Fruit fly (Drosophila melanogaster) whole organism, prepupa: Measurements from ENCODE around the gene mat.

Source experiments
- Blimp-1 ChIP-seq: fragments of 200-800 bp; sonication (Bioruptor generic); optimal IDR thresholded peaks from 3 replicates; lab custom pipeline; 2017; ENCODE audit warnings: missing biosample characterization, missing genetic modification characterization, mild to moderate bottlenecking, moderate library complexity, missing genetic modification reagents
- CG10669 ChIP-seq: fragments of 200-800 bp; sonication (Bioruptor generic); optimal IDR thresholded peaks from 3 replicates; lab custom pipeline; 2018; ENCODE audit warnings: missing biosample characterization, mild to moderate bottlenecking, missing genetic modification characterization, moderate library complexity
- CG11294 ChIP-seq: fragments of 200-800 bp; sonication (Bioruptor generic); IDR thresholded peaks from 2 replicates; pipeline ENCODE4 v1.3.6; 2022; ENCODE audit warnings: missing biosample characterization, missing genetic modification characterization
- CG11762 ChIP-seq: fragments of 200-800 bp; sonication (Bioruptor generic); optimal IDR thresholded peaks from 3 replicates; lab custom pipeline; 2016; ENCODE audit warnings: missing biosample characterization, missing genetic modification characterization; ENCODE audit not compliant: insufficient read depth
- CG11902 ChIP-seq: fragments of 200-800 bp; sonication (Bioruptor generic); optimal IDR thresholded peaks from 3 replicates; lab custom pipeline; 2016; ENCODE audit warnings: missing biosample characterization, missing genetic modification characterization
- CG1621 ChIP-seq: fragments of 200-800 bp; sonication (Bioruptor generic); optimal IDR thresholded peaks from 3 replicates; lab custom pipeline; 2018; ENCODE audit warnings: missing biosample characterization, mild to moderate bottlenecking, missing genetic modification characterization
- CG3032 ChIP-seq: fragments of 200-800 bp; optimal IDR thresholded peaks from 2 replicates; lab custom pipeline; 2019; ENCODE audit warnings: missing biosample characterization, mild to moderate bottlenecking, missing genetic modification characterization, moderate library complexity
- CG34406 ChIP-seq: fragments of 200-800 bp; sonication (Bioruptor generic); optimal IDR thresholded peaks from 3 replicates; lab custom pipeline; 2016; ENCODE audit warnings: missing biosample characterization, missing genetic modification characterization
- CG3919 ChIP-seq: fragments of 200-800 bp; sonication (Bioruptor generic); optimal IDR thresholded peaks from 3 replicates; lab custom pipeline; 2016; ENCODE audit warnings: missing biosample characterization, missing genetic modification characterization
- CG6163 ChIP-seq: fragments of 200-800 bp; sonication (Bioruptor generic); IDR thresholded peaks from 3 replicates; pipeline ENCODE4 v1.3.6; 2022; ENCODE audit warnings: missing biosample characterization, missing genetic modification characterization
- CG6808 ChIP-seq: fragments of 200-800 bp; sonication (Bioruptor generic); optimal IDR thresholded peaks from 3 replicates; lab custom pipeline; 2017; ENCODE audit warnings: missing biosample characterization, missing genetic modification characterization, mild to moderate bottlenecking, moderate library complexity, missing genetic modification reagents
- CG6854 ChIP-seq: fragments of 200-800 bp; sonication (Bioruptor generic); optimal IDR thresholded peaks from 2 replicates; lab custom pipeline; 2017; ENCODE audit warnings: missing biosample characterization, mild to moderate bottlenecking, missing genetic modification characterization
- CG8119 ChIP-seq: fragments of 200-800 bp; sonication (Bioruptor generic); IDR thresholded peaks from 3 replicates; pipeline ENCODE4 v1.3.6; 2022; ENCODE audit warnings: missing biosample characterization, missing genetic modification characterization
- CG9139 ChIP-seq: fragments of 200-800 bp; sonication (Bioruptor generic); optimal IDR thresholded peaks from 3 replicates; lab custom pipeline; 2017; ENCODE audit warnings: missing biosample characterization, mild to moderate bottlenecking, missing genetic modification characterization
- Eip75B ChIP-seq: fragments of 200-800 bp; sonication (Bioruptor generic); optimal IDR thresholded peaks from 3 replicates; lab custom pipeline; 2016; ENCODE audit warnings: missing biosample characterization, missing genetic modification characterization
- Eip78C ChIP-seq: fragments of 200-800 bp; sonication (Bioruptor generic); peaks from one replicate; lab custom pipeline; 2016; ENCODE audit warnings: missing biosample characterization, missing genetic modification characterization
- Ets96B ChIP-seq: fragments of 200-800 bp; optimal IDR thresholded peaks from 2 replicates; lab custom pipeline; 2019; ENCODE audit warnings: missing biosample characterization, mild to moderate bottlenecking, missing genetic modification characterization, moderate library complexity
- Gug ChIP-seq: fragments of 200-800 bp; sonication (Bioruptor generic); IDR thresholded peaks from 2 replicates; pipeline ENCODE4 v1.3.6; 2022; ENCODE audit warnings: missing biosample characterization, missing genetic modification characterization
- Hr38 ChIP-seq: sonication (Bioruptor generic); optimal IDR thresholded peaks from 2 replicates; lab custom pipeline; 2016; ENCODE audit warnings: missing biosample characterization, missing genetic modification characterization
- Hr39 ChIP-seq: fragments of 200-800 bp; sonication (Bioruptor generic); optimal IDR thresholded peaks from 2 replicates; lab custom pipeline; 2016; ENCODE audit warnings: missing biosample characterization, missing genetic modification characterization
- Hr4 ChIP-seq: fragments of 200-800 bp; sonication (Bioruptor generic); optimal IDR thresholded peaks from 3 replicates; lab custom pipeline; 2016; ENCODE audit warnings: missing biosample characterization, missing genetic modification characterization
- Lpt ChIP-seq: fragments of 200-800 bp; sonication (Bioruptor generic); optimal IDR thresholded peaks from 3 replicates; lab custom pipeline; 2016; ENCODE audit warnings: missing biosample characterization, missing genetic modification characterization
- Met ChIP-seq: fragments of 200-800 bp; sonication (Bioruptor generic); optimal IDR thresholded peaks from 3 replicates; lab custom pipeline; 2016; ENCODE audit warnings: missing biosample characterization, missing genetic modification characterization
- OdsH ChIP-seq: fragments of 200-800 bp; sonication (Bioruptor generic); optimal IDR thresholded peaks from 3 replicates; lab custom pipeline; 2016; ENCODE audit warnings: missing biosample characterization, missing genetic modification characterization
- Smox ChIP-seq: fragments of 200-800 bp; sonication (Bioruptor generic); optimal IDR thresholded peaks from 3 replicates; lab custom pipeline; 2016; ENCODE audit warnings: missing biosample characterization, missing genetic modification characterization
- Sox102F ChIP-seq: fragments of 200-800 bp; sonication (Bioruptor generic); optimal IDR thresholded peaks from 2 replicates; lab custom pipeline; 2016; ENCODE audit warnings: missing biosample characterization, mild to moderate bottlenecking, missing genetic modification characterization
- achi ChIP-seq: fragments of 200-800 bp; sonication (Bioruptor generic); optimal IDR thresholded peaks from 3 replicates; lab custom pipeline; 2016; ENCODE audit warnings: missing biosample characterization, missing genetic modification characterization
- cyc ChIP-seq: fragments of 200-800 bp; sonication (Bioruptor generic); optimal IDR thresholded peaks from 3 replicates; lab custom pipeline; 2016; ENCODE audit warnings: missing biosample characterization, missing genetic modification characterization
- dsx ChIP-seq: fragments of 200-800 bp; optimal IDR thresholded peaks from 3 replicates; lab custom pipeline; 2019; ENCODE audit warnings: missing biosample characterization, mild to moderate bottlenecking, missing genetic modification characterization, moderate library complexity; ENCODE audit not compliant: poor library complexity, severe bottlenecking
- eg ChIP-seq: fragments of 200-800 bp; sonication (Bioruptor generic); IDR thresholded peaks from 3 replicates; pipeline ENCODE4 v1.3.6; 2022; ENCODE audit warnings: missing biosample characterization, missing genetic modification characterization
- esn ChIP-seq: fragments of 200-800 bp; sonication (Bioruptor generic); optimal IDR thresholded peaks from 2 replicates; lab custom pipeline; 2016; ENCODE audit warnings: missing biosample characterization, mild to moderate bottlenecking, missing genetic modification characterization, moderate library complexity
- fd85E ChIP-seq: fragments of 200-800 bp; sonication (Bioruptor generic); optimal IDR thresholded peaks from 3 replicates; lab custom pipeline; 2016; ENCODE audit warnings: missing biosample characterization, missing genetic modification characterization
- fkh ChIP-seq: fragments of 200-800 bp; sonication (Bioruptor generic); optimal IDR thresholded peaks from 3 replicates; lab custom pipeline; 2017; ENCODE audit warnings: missing biosample characterization, mild to moderate bottlenecking, missing genetic modification characterization, moderate library complexity
- net ChIP-seq: fragments of 200-800 bp; sonication (Bioruptor generic); optimal IDR thresholded peaks from 3 replicates; lab custom pipeline; 2016; ENCODE audit warnings: missing biosample characterization, missing genetic modification characterization
- pdm3 ChIP-seq: fragments of 200-800 bp; sonication (Bioruptor generic); optimal IDR thresholded peaks from 3 replicates; lab custom pipeline; 2016; ENCODE audit warnings: missing biosample characterization, missing genetic modification characterization
- ss ChIP-seq, 2 experiments: fragments of 200-800 bp; sonication (Bioruptor generic); optimal IDR thresholded peaks; 2 replicates in 1 of 2; 3 replicates in 1 of 2; lab custom pipeline; 2017 to 2018; ENCODE audit warnings: mild to moderate bottlenecking in 2 of 2, missing biosample characterization in 2 of 2, missing genetic modification characterization in 2 of 2, moderate library complexity in 1 of 2
- svp ChIP-seq: fragments of 200-800 bp; sonication (Bioruptor generic); peaks from one replicate; lab custom pipeline; 2016; ENCODE audit warnings: missing biosample characterization, missing genetic modification characterization
- topi ChIP-seq: fragments of 200-800 bp; sonication (Bioruptor generic); optimal IDR thresholded peaks from 3 replicates; lab custom pipeline; 2016; ENCODE audit warnings: missing biosample characterization, missing genetic modification characterization
- vri ChIP-seq: fragments of 200-800 bp; sonication (Bioruptor generic); optimal IDR thresholded peaks from 3 replicates; lab custom pipeline; 2016; ENCODE audit warnings: missing biosample characterization, mild to moderate bottlenecking, missing genetic modification characterization

Gene mat

dm6 chr3L:885006-885405 is 17.7 kb upstream of the mat start:
- TF ChIP-seq Eip78C (GFP tag; lab: Kevin White, UChicago) (peak; percentile 40), svp (peak; percentile 69), Hr39 (GFP tag; lab: Kevin White, UChicago) (no peak), CG34406 (no peak), fkh (no peak), Eip75B (GFP tag; lab: Kevin White, UChicago) (no peak), pdm3 (GFP tag; lab: Kevin White, UChicago) (no peak)

dm6 chr3L:885624-886257 is 17.0 kb upstream of the mat start:
- no peak for TF ChIP-seq CG11902 (GFP tag; lab: Kevin White, UChicago)
- peak; percentile 45 for TF ChIP-seq Eip78C (GFP tag; lab: Kevin White, UChicago)

dm6 chr3L:887423-888097 is 15.1 kb upstream of the mat start:
- TF ChIP-seq achi (no peak), CG11294 (GFP tag; lab: Robert Waterston, UW) (no peak), Hr39 (GFP tag; lab: Kevin White, UChicago) (no peak), dsx (GFP tag; lab: Kevin White, UChicago) (peak; percentile 71), CG3032 (tag; lab: Kevin White, UChicago) (no peak), CG11902 (GFP tag; lab: Kevin White, UChicago) (no peak), Sox102F (GFP tag; lab: Kevin White, UChicago) (no peak), pdm3 (GFP tag; lab: Kevin White, UChicago) (no peak), OdsH (no peak), Hr38 (GFP tag; lab: Kevin White, UChicago) (no peak), CG9139 (GFP tag; lab: Kevin White, UChicago) (no peak), Lpt (GFP tag; lab: Kevin White, UChicago) (no peak), Blimp-1 (GFP tag; lab: Kevin White, UChicago) (no peak), CG10669 (GFP tag; lab: Kevin White, UChicago) (no peak), CG1621 (no peak), CG11762 (no peak), fd85E (GFP tag; lab: Kevin White, UChicago) (no peak), CG6808 (GFP tag; lab: Kevin White, UChicago) (no peak), svp (peak; percentile 82), Smox (no peak), ss (GFP tag; optimal IDR thresholded peaks at IDR 0.05; lab: Kevin White, UChicago) (no peak), Ets96B (tag; lab: Kevin White, UChicago) (no peak), net (GFP tag; lab: Kevin White, UChicago) (no peak), CG6854 (GFP tag; lab: Kevin White, UChicago) (no peak), Eip78C (GFP tag; lab: Kevin White, UChicago) (peak; percentile 55), Hr4 (GFP tag; lab: Kevin White, UChicago) (no peak), fkh (peak; percentile 76), esn (GFP tag; lab: Kevin White, UChicago) (no peak), vri (peak; percentile 55), topi (GFP tag; lab: Kevin White, UChicago) (no peak), Eip75B (GFP tag; lab: Kevin White, UChicago) (no peak), CG6163 (no peak), CG3919 (GFP tag; lab: Kevin White, UChicago) (no peak), eg (GFP tag; lab: Robert Waterston, UW) (no peak), Met (GFP tag; lab: Kevin White, UChicago) (no peak), cyc (GFP tag; lab: Kevin White, UChicago) (no peak), Gug (GFP tag; lab: Robert Waterston, UW) (no peak), CG8119 (GFP tag; lab: Robert Waterston, UW) (no peak)
